Fruit fly (Drosophila melanogaster): ENCODE measurements around the gene CG13068.

The CG13068 gene

dm6 chr3L:16291678-16292077, 22.5 kb downstream of the CG13068 start:
- TF ChIP-seq CG8119 (GFP tag; IDR thresholded peaks at IDR 0.05) = no peak
- no peak for TF ChIP-seq fkh (GFP tag; optimal IDR thresholded peaks at IDR 0.05)
- TF ChIP-seq CG6163 (GFP tag; IDR thresholded peaks at IDR 0.05) = 0 out of 3 replicates have a peak, but pooled peaks have one; percentile 30
- TF ChIP-seq CG3919 (GFP tag; optimal IDR thresholded peaks at IDR 0.05) = peak; percentile 22
- no peak for TF ChIP-seq CG15336 (GFP tag; IDR thresholded peaks at IDR 0.05)

dm6 chr3L:16295447-16295846, 26.3 kb downstream of the CG13068 start, which contains the start of gene CG4962:
CG4962 (minus strand) TSS chr3L:16295547.
- TF ChIP-seq Met (GFP tag; optimal IDR thresholded peaks at IDR 0.05) (no peak), CG6792 (GFP tag; optimal IDR thresholded peaks at IDR 0.05) (no peak), eg (GFP tag; IDR thresholded peaks at IDR 0.05) (no peak), cyc (GFP tag; optimal IDR thresholded peaks at IDR 0.05) (no peak), dsx (GFP tag; optimal IDR thresholded peaks at IDR 0.05; ENCODE audit: poor library complexity, severe bottlenecking) (no peak), esn (GFP tag; optimal IDR thresholded peaks at IDR 0.05) (no peak), Eip93F (GFP tag; optimal IDR thresholded peaks at IDR 0.05) (no peak), salr (GFP tag; optimal IDR thresholded peaks at IDR 0.05) (no peak), OdsH (GFP tag; optimal IDR thresholded peaks at IDR 0.05) (no peak), CG11294 (GFP tag; IDR thresholded peaks at IDR 0.05) (no peak), Eip78C (GFP tag) (no peak), CG10669 (GFP tag; optimal IDR thresholded peaks at IDR 0.05) (no peak), CG11762 (GFP tag; optimal IDR thresholded peaks at IDR 0.05; ENCODE audit: insufficient read depth) (no peak), CG3032 (tag; optimal IDR thresholded peaks at IDR 0.05) (no peak)

dm6 chr3L:16301153-16301552, 32.0 kb downstream of the CG13068 start, which contains the start of gene CG4982:
CG4982 (plus strand) TSS chr3L:16301453.
- TF ChIP-seq CG8319 (GFP tag; optimal IDR thresholded peaks at IDR 0.05) (no peak), salr (GFP tag; optimal IDR thresholded peaks at IDR 0.05) (no peak), Hr4 (GFP tag; optimal IDR thresholded peaks at IDR 0.05) (no peak), OdsH (GFP tag; optimal IDR thresholded peaks at IDR 0.05) (no peak)

- TF ChIP-seq eg (GFP tag; IDR thresholded peaks at IDR 0.05) (no peak), salr (GFP tag; optimal IDR thresholded peaks at IDR 0.05) (no peak), Blimp-1 (GFP tag; optimal IDR thresholded peaks at IDR 0.05) (peak; percentile 41), CG11762 (GFP tag; optimal IDR thresholded peaks at IDR 0.05; ENCODE audit: insufficient read depth) (no peak)
Measured at dm6 chr3L:16303078-16303477, 33.9 kb downstream of the CG13068 start, which contains the start of gene CG13044. CG13044 (minus strand) TSS chr3L:16303178.

dm6 chr3L:16303982-16304381, 34.8 kb downstream of the CG13068 start, which contains the start of gene CG43249:
CG43249 (plus strand) TSS chr3L:16304282.
- no peak for TF ChIP-seq Gug (GFP tag; IDR thresholded peaks at IDR 0.05)
- TF ChIP-seq CG16779 (tag; optimal IDR thresholded peaks at IDR 0.05) = no peak
- no peak for TF ChIP-seq Blimp-1 (GFP tag; optimal IDR thresholded peaks at IDR 0.05)
- no peak for TF ChIP-seq CG34406 (GFP tag; optimal IDR thresholded peaks at IDR 0.05)
- TF ChIP-seq acj6 (GFP tag; optimal IDR thresholded peaks at IDR 0.05) = no peak
- TF ChIP-seq dsx (GFP tag; optimal IDR thresholded peaks at IDR 0.05; ENCODE audit: poor library complexity, severe bottlenecking) = no peak
- TF ChIP-seq spab (GFP tag; optimal IDR thresholded peaks at IDR 0.05) = no peak
- TF ChIP-seq CG8319 (GFP tag; optimal IDR thresholded peaks at IDR 0.05) = no peak

dm6 chr3L:16305820-16306650, 36.8 kb downstream of the CG13068 start, which contains the start of the genes CG13043 and CG13063:
CG13043 (minus strand) TSS chr3L:16305870.
CG13063 (plus strand) TSS chr3L:16306600.
- TF ChIP-seq svp (GFP tag) (peak; percentile 30), Hr4 (GFP tag; optimal IDR thresholded peaks at IDR 0.05) (no peak)

All from whole organism, prepupa.